Worm (Caenorhabditis elegans) whole organism, young adult: ENCODE results near the gene nhr-65.

Experiments used
- C17E4.6 ChIP-seq: fragments of 200-800 bp; sonication (Bioruptor generic); IDR thresholded peaks from 2 replicates; pipeline ENCODE4 v1.3.6; 2022; ENCODE audit warnings: missing genetic modification reagents, missing genetic modification characterization, missing compliant biosample characterization
- D2030.7 ChIP-seq: fragments of 200-800 bp; sonication (Bioruptor generic); IDR thresholded peaks from 2 replicates; pipeline ENCODE4 v1.3.6; 2022; ENCODE audit warnings: missing genetic modification reagents, missing genetic modification characterization, missing compliant biosample characterization
- F23B12.7 ChIP-seq: sonication (generic microtip); optimal IDR thresholded peaks from 2 replicates; lab custom pipeline; 2017; ENCODE audit warnings: missing genetic modification characterization, mild to moderate bottlenecking, missing compliant biosample characterization, antibody characterized with exemption, moderate library complexity; ENCODE audit not compliant: insufficient read depth
- F37B4.10 ChIP-seq: fragments of 200-800 bp; sonication (Bioruptor generic); IDR thresholded peaks from 2 replicates; pipeline ENCODE4 v1.3.6; 2022; ENCODE audit warnings: missing genetic modification characterization, missing compliant biosample characterization
- K12H6.12 ChIP-seq: fragments of 200-800 bp; sonication (Bioruptor generic); optimal IDR thresholded peaks from 2 replicates; lab custom pipeline; 2018; ENCODE audit warnings: mild to moderate bottlenecking, missing genetic modification characterization, missing compliant biosample characterization
- Y53F4B.3 ChIP-seq: fragments of 200-800 bp; sonication (Bioruptor generic); IDR thresholded peaks from 2 replicates; pipeline ENCODE4 v1.3.6; 2022; ENCODE audit warnings: missing genetic modification reagents, missing genetic modification characterization, missing compliant biosample characterization
- Y67H2A.10 ChIP-seq: fragments of 200-800 bp; sonication (Bioruptor generic); conservative IDR thresholded peaks from 2 replicates; pipeline ENCODE4 v1.3.6; 2022; ENCODE audit warnings: missing genetic modification reagents, missing genetic modification characterization, missing compliant biosample characterization
- aptf-2 ChIP-seq: fragments of 200-800 bp; sonication (Bioruptor generic); conservative IDR thresholded peaks from 2 replicates; pipeline ENCODE4 v1.3.6; 2022; ENCODE audit warnings: missing genetic modification reagents, missing genetic modification characterization, missing compliant biosample characterization
- atf-7 ChIP-seq: sonication (generic microtip); optimal IDR thresholded peaks from 2 replicates; lab custom pipeline; 2017; ENCODE audit warnings: mild to moderate bottlenecking, missing genetic modification characterization, missing compliant biosample characterization
- attf-3 ChIP-seq: fragments of 200-800 bp; sonication (Bioruptor generic); conservative IDR thresholded peaks from 2 replicates; pipeline ENCODE4 v1.3.6; 2022; ENCODE audit warnings: missing genetic modification reagents, missing genetic modification characterization, missing compliant biosample characterization
- cebp-1 ChIP-seq, 2 experiments: fragments of 200-800 bp in 1 of 2; sonication (Bioruptor generic) in 1 of 2; sonication (generic microtip) in 1 of 2; IDR thresholded peaks in 1 of 2; optimal IDR thresholded peaks in 1 of 2; 2 replicates each; pipeline versions ENCODE4 v1.3.6 to Lab custom; 2017 to 2022; ENCODE audit warnings: missing compliant biosample characterization in 2 of 2, missing genetic modification characterization in 2 of 2, mild to moderate bottlenecking in 1 of 2, missing genetic modification reagents in 1 of 2, moderate library complexity in 1 of 2
- cebp-2 ChIP-seq: fragments of 200-800 bp; sonication (Bioruptor generic); IDR thresholded peaks from 2 replicates; pipeline ENCODE4 v1.3.6; 2022; ENCODE audit warnings: missing genetic modification characterization, missing compliant biosample characterization
- ceh-91 ChIP-seq: fragments of 200-800 bp; sonication (Bioruptor generic); IDR thresholded peaks from 2 replicates; pipeline ENCODE4 v1.3.6; 2022; ENCODE audit warnings: missing genetic modification reagents, missing genetic modification characterization, missing compliant biosample characterization
- dpl-1 ChIP-seq: fragments of 150-350 bp; optimal IDR thresholded peaks from 2 replicates; lab custom pipeline; 2014; ENCODE audit warnings: missing biosample characterization, missing genetic modification reagents, missing genetic modification characterization
- gei-17 ChIP-seq: fragments of 200-800 bp; sonication (Bioruptor generic); optimal IDR thresholded peaks from 2 replicates; lab custom pipeline; 2018; ENCODE audit warnings: mild to moderate bottlenecking, missing genetic modification characterization, missing compliant biosample characterization
- hmg-1.2 ChIP-seq: fragments of 200-800 bp; sonication (Bioruptor generic); IDR thresholded peaks from 2 replicates; pipeline ENCODE4 v1.3.6; 2022; ENCODE audit warnings: missing genetic modification reagents, missing genetic modification characterization, missing compliant biosample characterization
- hsf-1 ChIP-seq: fragments of 200-800 bp; sonication (Bioruptor generic); IDR thresholded peaks from 2 replicates; pipeline ENCODE4 v1.3.6; 2022; ENCODE audit warnings: missing genetic modification reagents, missing genetic modification characterization, missing compliant biosample characterization
- lag-1 ChIP-seq: fragments of 200-800 bp; sonication (Bioruptor generic); IDR thresholded peaks from 2 replicates; pipeline ENCODE4 v1.3.6; 2022; ENCODE audit warnings: missing genetic modification reagents, missing genetic modification characterization, missing compliant biosample characterization
- lin-40 ChIP-seq: sonication (generic microtip); optimal IDR thresholded peaks from 2 replicates; lab custom pipeline; 2016; ENCODE audit warnings: missing genetic modification characterization, mild to moderate bottlenecking, missing compliant biosample characterization, missing genotype, missing genetic modification reagents
- nhr-80 ChIP-seq: sonication (generic microtip); optimal IDR thresholded peaks from 2 replicates; lab custom pipeline; 2016; ENCODE audit warnings: missing genetic modification characterization, missing compliant biosample characterization
- nhr-90 ChIP-seq: sonication (generic microtip); optimal IDR thresholded peaks from 2 replicates; lab custom pipeline; 2016; ENCODE audit warnings: missing genotype, mild to moderate bottlenecking, missing genetic modification characterization, missing compliant biosample characterization
- pha-4 ChIP-seq: fragments of 150-350 bp; sonication (generic microtip); optimal IDR thresholded peaks from 2 replicates; lab custom pipeline; 2014; ENCODE audit warnings: missing biosample characterization, missing genetic modification reagents, missing genetic modification characterization
- repo-1 ChIP-seq: sonication (generic microtip); optimal IDR thresholded peaks from 2 replicates; lab custom pipeline; 2017; ENCODE audit warnings: mild to moderate bottlenecking, missing genetic modification characterization, missing compliant biosample characterization
- rpc-1 ChIP-seq, 2 experiments: fragments of 150-350 bp in 1 of 2; sonication (generic microtip) in 1 of 2; optimal IDR thresholded peaks; 2 replicates each; lab custom pipeline; 2014 to 2018; ENCODE audit warnings: missing biosample characterization in 1 of 2, missing genetic modification characterization in 1 of 2, missing genetic modification reagents in 1 of 2, missing genotype in 1 of 2
- sdz-38 ChIP-seq: sonication (generic microtip); optimal IDR thresholded peaks from 2 replicates; lab custom pipeline; 2016; ENCODE audit warnings: missing genotype, missing genetic modification characterization, missing compliant biosample characterization
- somi-1 ChIP-seq: fragments of 200-800 bp; sonication (Bioruptor generic); optimal IDR thresholded peaks from 2 replicates; lab custom pipeline; 2018; ENCODE audit warnings: mild to moderate bottlenecking, missing genetic modification characterization, missing compliant biosample characterization
- tbp1 ChIP-seq: fragments of 200-800 bp; sonication (Bioruptor generic); optimal IDR thresholded peaks from 2 replicates; lab custom pipeline; 2018; ENCODE audit warnings: mild to moderate bottlenecking, missing genetic modification characterization, missing compliant biosample characterization
- tlf-1 ChIP-seq: fragments of 200-800 bp; sonication (Bioruptor generic); optimal IDR thresholded peaks from 2 replicates; lab custom pipeline; 2018; ENCODE audit warnings: mild to moderate bottlenecking, missing genetic modification characterization, missing compliant biosample characterization
- unc-130 ChIP-seq: sonication (generic microtip); optimal IDR thresholded peaks from 2 replicates; lab custom pipeline; 2016; ENCODE audit warnings: missing genetic modification reagents, missing genetic modification characterization, missing compliant biosample characterization
- unc-62 ChIP-seq: fragments of 150-350 bp; optimal IDR thresholded peaks from 2 replicates; lab custom pipeline; 2014; ENCODE audit warnings: missing biosample characterization, missing genetic modification reagents, missing genetic modification characterization

Gene nhr-65

DNA sequence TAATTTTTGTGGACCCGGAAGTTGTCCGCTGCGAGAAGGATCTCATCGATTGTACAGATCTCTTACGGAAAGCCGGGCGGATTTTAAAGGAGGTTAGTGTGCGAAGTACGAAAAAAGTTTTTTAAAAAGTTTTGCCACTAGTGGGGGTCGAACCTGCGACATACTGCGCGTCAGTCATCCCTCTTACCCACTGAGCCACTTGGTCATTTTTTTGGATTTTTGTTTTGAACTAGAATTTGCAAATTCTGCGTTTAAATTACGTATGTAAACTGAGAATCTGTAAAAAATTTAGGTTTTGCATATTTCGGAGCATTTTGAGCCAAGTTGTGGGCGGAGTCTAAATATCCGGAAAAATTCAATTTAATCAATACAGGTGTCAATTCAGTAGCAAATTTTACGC, 9.5 kb downstream of the nhr-65 start:
- TF ChIP-seq tbp1 (GFP tag; lab: Kevin White, UChicago) = peak; percentile 71
- peak; percentile 14 for TF ChIP-seq rpc-1 (optimal IDR thresholded peaks at IDR 0.05; lab: Kevin White, UChicago)
- peak; percentile 58 for TF ChIP-seq rpc-1 (tag; optimal IDR thresholded peaks at IDR 0.05; lab: Kevin White, UChicago)
- TF ChIP-seq hsf-1 (GFP tag; lab: Robert Waterston, UW) = no peak

ce11 chrV:18854788-18855187, 15.7 kb downstream of the nhr-65 start:
- TF ChIP-seq lag-1 (GFP tag; lab: Robert Waterston, UW) = no peak
- no peak for TF ChIP-seq sdz-38
- TF ChIP-seq aptf-2 (GFP tag; lab: Robert Waterston, UW) = no peak
- TF ChIP-seq attf-3 = no peak
- no peak for TF ChIP-seq tlf-1
- no peak for TF ChIP-seq nhr-90 (tag; lab: Kevin White, UChicago)
- no peak for TF ChIP-seq hmg-1.2 (GFP tag; lab: Robert Waterston, UW)
- TF ChIP-seq Y67H2A.10 (GFP tag; lab: Robert Waterston, UW) = no peak

DNA sequence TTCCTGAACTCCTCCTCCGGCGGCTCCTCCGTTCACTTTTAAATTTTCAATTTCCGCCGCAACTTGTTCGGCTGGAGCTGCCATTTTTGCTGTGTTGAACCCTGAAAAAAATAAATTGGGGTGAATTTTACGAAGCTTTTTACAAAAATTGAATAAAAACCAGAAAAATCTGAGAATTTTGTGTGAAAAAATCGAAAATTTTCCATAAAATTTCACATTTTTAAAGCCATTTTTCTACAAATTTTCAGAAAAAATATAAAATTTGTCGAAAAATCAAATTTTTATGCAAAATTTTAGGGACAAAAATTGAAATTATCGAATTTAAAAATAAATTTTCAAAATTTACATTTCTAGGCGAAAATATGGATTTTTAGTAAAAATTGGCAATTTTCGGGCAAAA, 20.0 kb downstream of the nhr-65 start, which contains the start of gene wars-1:
Gene wars-1 (minus strand): TSS at position 101 of the 400 bp plus-strand sequence.
- no peak for TF ChIP-seq C17E4.6 (GFP tag; lab: Robert Waterston, UW)
- TF ChIP-seq repo-1 = no peak
- no peak for TF ChIP-seq rpc-1 (optimal IDR thresholded peaks at IDR 0.05; lab: Kevin White, UChicago)
- no peak for TF ChIP-seq rpc-1 (tag; optimal IDR thresholded peaks at IDR 0.05; lab: Kevin White, UChicago)
- TF ChIP-seq ceh-91 (GFP tag; lab: Robert Waterston, UW) = no peak

ce11 chrV:18868517-18868916, 29.4 kb downstream of the nhr-65 start:
- TF ChIP-seq nhr-80 (tag; lab: Kevin White, UChicago) = peak; percentile 27
- peak; percentile 25 for TF ChIP-seq K12H6.12
- no peak for TF ChIP-seq cebp-1 (GFP tag; IDR thresholded peaks at IDR 0.05; lab: Robert Waterston, UW)
- peak; percentile 12 for TF ChIP-seq cebp-1 (tag; optimal IDR thresholded peaks at IDR 0.05; lab: Kevin White, UChicago)
- no peak for TF ChIP-seq unc-130 (GFP tag; lab: Kevin White, UChicago)
- TF ChIP-seq hmg-1.2 (GFP tag; lab: Robert Waterston, UW) = peak; percentile 73; the same call in 1 of the 2 replicates
- no peak for TF ChIP-seq dpl-1 (GFP tag; lab: Kevin White, UChicago)
- no peak for TF ChIP-seq lin-40 (tag; lab: Kevin White, UChicago)

DNA sequence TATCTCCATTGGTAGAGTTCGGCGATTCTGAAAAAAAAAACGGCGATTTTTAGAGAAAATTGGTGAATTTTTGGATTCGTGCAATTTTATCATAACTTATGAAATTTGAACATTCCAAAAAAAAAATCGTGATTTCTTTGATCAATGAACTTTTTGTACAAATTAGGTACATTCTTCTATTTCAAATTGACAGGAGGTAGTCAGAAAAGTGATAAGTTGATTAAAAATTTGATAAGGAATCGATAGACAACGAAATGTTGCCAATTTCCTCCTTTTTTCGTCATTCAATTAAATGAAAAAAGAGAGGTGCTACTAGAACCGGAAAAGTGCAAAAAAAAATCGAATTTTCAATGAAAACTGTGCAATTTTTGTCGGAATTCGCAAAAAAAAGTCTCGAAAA, 31.9 kb downstream of the nhr-65 start:
- TF ChIP-seq aptf-2 (GFP tag; lab: Robert Waterston, UW) (no peak), D2030.7 (GFP tag; lab: Robert Waterston, UW) (no peak), gei-17 (GFP tag; lab: Kevin White, UChicago) (no peak), somi-1 (GFP tag; lab: Kevin White, UChicago) (no peak), Y53F4B.3 (GFP tag; lab: Robert Waterston, UW) (no peak), atf-7 (tag; lab: Kevin White, UChicago) (no peak), K12H6.12 (no peak), cebp-1 (GFP tag; IDR thresholded peaks at IDR 0.05; lab: Robert Waterston, UW) (no peak), cebp-1 (tag; optimal IDR thresholded peaks at IDR 0.05; lab: Kevin White, UChicago) (peak; percentile 10), nhr-80 (tag; lab: Kevin White, UChicago) (peak; percentile 62), F23B12.7 (no peak), unc-62 (peak; percentile 85)

ce11 chrV:18873833-18874232, 34.7 kb downstream of the nhr-65 start, which contains the start of gene ceh-51:
ceh-51 (plus strand) TSS chrV:18874133.
- no peak for TF ChIP-seq F37B4.10 (GFP tag; lab: Robert Waterston, UW)
- TF ChIP-seq cebp-2 (GFP tag; lab: Robert Waterston, UW) = no peak
- no peak for TF ChIP-seq pha-4 (tag; lab: Kevin White, UChicago)
